Fruit fly (Drosophila melanogaster) whole organism, adult: ENCODE measurements around the gene CG14034.

Experiments used
- CG1620 ChIP-seq: fragments of 200-800 bp; sonication (Bioruptor generic); optimal IDR thresholded peaks from 2 replicates; lab custom pipeline; 2016; ENCODE audit warnings: missing biosample characterization, missing genetic modification characterization
- CG7045 ChIP-seq: fragments of 200-800 bp; sonication (Bioruptor generic); optimal IDR thresholded peaks from 2 replicates; lab custom pipeline; 2017; ENCODE audit warnings: missing biosample characterization, mild to moderate bottlenecking, missing genetic modification characterization
- CG7101 ChIP-seq: fragments of 200-800 bp; sonication (Bioruptor generic); optimal IDR thresholded peaks from 2 replicates; lab custom pipeline; 2018; ENCODE audit warnings: missing biosample characterization, mild to moderate bottlenecking, missing genetic modification characterization, moderate library complexity
- Clk ChIP-seq: fragments of 200-800 bp; sonication (Bioruptor generic); optimal IDR thresholded peaks from 2 replicates; lab custom pipeline; 2017; ENCODE audit warnings: missing biosample characterization, missing genetic modification characterization
- Hr96 ChIP-seq: fragments of 200-800 bp; sonication (Bioruptor generic); optimal IDR thresholded peaks from 2 replicates; lab custom pipeline; 2016; ENCODE audit warnings: missing biosample characterization, missing genetic modification characterization
- Mnt ChIP-seq: fragments of 200-800 bp; sonication (Bioruptor generic); optimal IDR thresholded peaks from 2 replicates; lab custom pipeline; 2016; ENCODE audit warnings: missing biosample characterization, mild to moderate bottlenecking, missing genetic modification characterization
- cic ChIP-seq: fragments of 200-800 bp; sonication (Bioruptor generic); optimal IDR thresholded peaks from 2 replicates; lab custom pipeline; 2017; ENCODE audit warnings: missing biosample characterization, mild to moderate bottlenecking, missing genetic modification characterization, moderate library complexity
- cnc ChIP-seq, 2 experiments: fragments of >200 bp; optimal IDR thresholded peaks; 2 replicates each; lab custom pipeline; 2017
- pad ChIP-seq: fragments of 200-800 bp; sonication (Bioruptor generic); optimal IDR thresholded peaks from 3 replicates; lab custom pipeline; 2017; ENCODE audit warnings: missing biosample characterization, missing genetic modification characterization, mild to moderate bottlenecking, moderate library complexity, missing genetic modification reagents
- tj ChIP-seq: fragments of 200-800 bp; sonication (Bioruptor generic); optimal IDR thresholded peaks from 3 replicates; lab custom pipeline; 2017; ENCODE audit warnings: missing biosample characterization, mild to moderate bottlenecking, missing genetic modification characterization, moderate library complexity

dm6 chr2L:5239433-5240278, 23.3 kb upstream of the CG14034 start:
- no peak for TF ChIP-seq tj (GFP tag; lab: Kevin White, UChicago)
- TF ChIP-seq Clk (GFP tag; lab: Kevin White, UChicago), result no peak
- TF ChIP-seq cnc (optimal IDR thresholded peaks at IDR 0.05; lab: Kevin White, UChicago), result no peak
- TF ChIP-seq Hr96 (GFP tag; lab: Kevin White, UChicago), result no peak
- TF ChIP-seq CG7101 (tag; lab: Kevin White, UChicago), result no peak
- TF ChIP-seq CG1620, result no peak
- TF ChIP-seq pad, result no peak
- no peak for TF ChIP-seq cic
- no peak for TF ChIP-seq CG7045
- no peak for TF ChIP-seq Mnt (GFP tag; lab: Kevin White, UChicago)
